Fruit fly (Drosophila melanogaster): Measurements from ENCODE around the gene Pex12.

Gene Pex12

dm6 chr2L:856690-857488 is 41.1 kb downstream of the Pex12 start (continued):
- TF ChIP-seq NfI (GFP tag; optimal IDR thresholded peaks at IDR 0.05): peak; percentile 64
- peak; percentile 33 for TF ChIP-seq scrt (GFP tag; optimal IDR thresholded peaks at IDR 0.05)
- no peak for TF ChIP-seq NK7.1 (GFP tag; optimal IDR thresholded peaks at IDR 0.05)
- TF ChIP-seq CG9215 (GFP tag; IDR thresholded peaks at IDR 0.05): 0 out of 2 replicates have a peak, but pooled peaks have one; percentile 54
- TF ChIP-seq NC2α (GFP tag; optimal IDR thresholded peaks at IDR 0.05): peak; percentile 35
- TF ChIP-seq CG8478 (optimal IDR thresholded peaks at IDR 0.05): no peak
- TF ChIP-seq CG7357 (GFP tag; IDR thresholded peaks at IDR 0.05): peak; percentile 42; the same call in 1 of the 3 replicates
- TF ChIP-seq CG34224 (GFP tag; IDR thresholded peaks at IDR 0.05; ENCODE audit: partially characterized antibody): no peak
- peak; percentile 24 for TF ChIP-seq CG9876 (GFP tag; optimal IDR thresholded peaks at IDR 0.05)
- peak; percentile 93 for TF ChIP-seq Xrp1 (GFP tag; IDR thresholded peaks at IDR 0.05)
- peak; percentile 59; the same call in 1 of the 2 replicates for TF ChIP-seq seq (GFP tag; IDR thresholded peaks at IDR 0.05)
- TF ChIP-seq CG8388 (GFP tag; optimal IDR thresholded peaks at IDR 0.05): peak; percentile 63
- no peak for TF ChIP-seq sima (GFP tag; optimal IDR thresholded peaks at IDR 0.05)
- TF ChIP-seq CG13624 (GFP tag; optimal IDR thresholded peaks at IDR 0.05): peak; percentile 51
- TF ChIP-seq CG15696 (tag; optimal IDR thresholded peaks at IDR 0.05): peak; percentile 48
- TF ChIP-seq nmo (GFP tag; optimal IDR thresholded peaks at IDR 0.05): peak; percentile 83
- peak; percentile 80 for TF ChIP-seq esg (GFP tag; conservative IDR thresholded peaks at IDR 0.05)
- TF ChIP-seq CG10209 (GFP tag; optimal IDR thresholded peaks at IDR 0.05): peak; percentile 80
- TF ChIP-seq kni (GFP tag; optimal IDR thresholded peaks at IDR 0.05): peak; percentile 22

- TF ChIP-seq CG32532 (GFP tag; IDR thresholded peaks at IDR 0.05): peak; percentile 13; the same call in 1 of the 2 replicates
- 0 out of 2 replicates have a peak, but pooled peaks have one; percentile 26 for TF ChIP-seq CG11247 (GFP tag; IDR thresholded peaks at IDR 0.05)
- no peak for TF ChIP-seq cg (GFP tag; optimal IDR thresholded peaks at IDR 0.05)
- TF ChIP-seq ranshi (GFP tag; IDR thresholded peaks at IDR 0.05): peak; percentile 38; the same call in 1 of the 2 replicates
- no peak for TF ChIP-seq D19B (GFP tag; optimal IDR thresholded peaks at IDR 0.05)
- no peak for TF ChIP-seq z (GFP tag; IDR thresholded peaks at IDR 0.05)
- TF ChIP-seq salm (tag; optimal IDR thresholded peaks at IDR 0.05): peak; percentile 33
- TF ChIP-seq CG15269 (tag; optimal IDR thresholded peaks at IDR 0.05): peak; percentile 73
- 0 out of 2 replicates have a peak, but pooled peaks have one; percentile 12 for TF ChIP-seq CG7372 (GFP tag; IDR thresholded peaks at IDR 0.05)
- TF ChIP-seq slbo (GFP tag; IDR thresholded peaks at IDR 0.05): peak; percentile 70
- peak; percentile 30 to 39 for TF ChIP-seq dpn (GFP tag; optimal IDR thresholded peaks at IDR 0.05)
- peak; percentile 43 for TF ChIP-seq CG12219 (GFP tag; optimal IDR thresholded peaks at IDR 0.05)
- peak; percentile 21 for TF ChIP-seq pho (GFP tag; optimal IDR thresholded peaks at IDR 0.05)
- TF ChIP-seq sob (GFP tag; IDR thresholded peaks at IDR 0.05): no peak
- 0 out of 2 replicates have a peak, but pooled peaks have one; percentile 12 for TF ChIP-seq ssp (GFP tag; IDR thresholded peaks at IDR 0.05)
- peak; percentile 67 for TF ChIP-seq CG14441 (GFP tag; IDR thresholded peaks at IDR 0.05)
- TF ChIP-seq Dek (tag; optimal IDR thresholded peaks at IDR 0.05): peak; percentile 33
- peak; percentile 24 for TF ChIP-seq CG4707 (GFP tag; optimal IDR thresholded peaks at IDR 0.05)
- TF ChIP-seq HmgZ (tag; optimal IDR thresholded peaks at IDR 0.05): peak; percentile 24
- no peak for TF ChIP-seq NC2α (GFP tag; optimal IDR thresholded peaks at IDR 0.05)
- TF ChIP-seq sqz (GFP tag; optimal IDR thresholded peaks at IDR 0.05): peak; percentile 7
- peak; percentile 24 for TF ChIP-seq tup (GFP tag; optimal IDR thresholded peaks at IDR 0.05)
- no peak for TF ChIP-seq trh (GFP tag; optimal IDR thresholded peaks at IDR 0.05)
- TF ChIP-seq CG17359 (tag; optimal IDR thresholded peaks at IDR 0.05): peak; percentile 67
- TF ChIP-seq ind (GFP tag; optimal IDR thresholded peaks at IDR 0.05): peak; percentile 34
- no peak for TF ChIP-seq MBD-R2 (GFP tag; IDR thresholded peaks at IDR 0.05)
- peak; percentile 56 to 57 for TF ChIP-seq Pdp1 (GFP tag; optimal IDR thresholded peaks at IDR 0.05)
- no peak for TF ChIP-seq mld (GFP tag; IDR thresholded peaks at IDR 0.05; ENCODE audit: partially characterized antibody)
- no peak for TF ChIP-seq CG13123 (GFP tag; optimal IDR thresholded peaks at IDR 0.05)
- peak; percentile 62 for TF ChIP-seq Deaf1 (tag; optimal IDR thresholded peaks at IDR 0.05)
Measured at dm6 chr2L:857897-858517, 42.2 kb downstream of the Pex12 start.
